Worm (Caenorhabditis elegans): ENCODE measurements around the gene M02G9.4.
A peak's percentile ranks its signal among the peaks of the same experiment; 100 is the strongest.

M02G9.4 gene

ce11 chrII:10302646-10303045 lies 14.5 kb upstream of the M02G9.4 start, which contains the start of gene clpp-1:
Gene clpp-1, minus strand, starts transcription at chrII:10302842.
- TF ChIP-seq nfyb-1 (GFP tag; IDR thresholded peaks at IDR 0.05) (peak; percentile 43; the same call in 1 of the 2 replicates), dox-1 (GFP tag; IDR thresholded peaks at IDR 0.05) (no peak), ceh-79 (tag; optimal IDR thresholded peaks at IDR 0.05) (no peak), snpc-3.4 (tag; optimal IDR thresholded peaks at IDR 0.05) (peak; percentile 5), hlh-26 (GFP tag; conservative IDR thresholded peaks at IDR 0.05) (no peak), nfya-2 (GFP tag; IDR thresholded peaks at IDR 0.05) (no peak), Y67H2A.10 (GFP tag; conservative IDR thresholded peaks at IDR 0.05) (no peak), F10E7.11 (tag; optimal IDR thresholded peaks at IDR 0.05) (peak; percentile 2), tlf-1 (GFP tag; optimal IDR thresholded peaks at IDR 0.05) (peak; percentile 31), F49E8.2 (tag; optimal IDR thresholded peaks at IDR 0.05; ENCODE audit: insufficient read depth) (no peak), lin-54 (GFP tag; optimal IDR thresholded peaks at IDR 0.05) (peak; percentile 17), Y53G8AR.9 (GFP tag; conservative IDR thresholded peaks at IDR 0.05) (peak; percentile 50; the same call in 1 of the 2 replicates), let-526 (GFP tag; IDR thresholded peaks at IDR 0.05) (no peak), B0261.1 (tag; optimal IDR thresholded peaks at IDR 0.05) (no peak), bed-1 (GFP tag; IDR thresholded peaks at IDR 0.05) (0 out of 2 replicates have a peak, but pooled peaks have one; percentile 7), gei-17 (GFP tag; optimal IDR thresholded peaks at IDR 0.05) (peak; percentile 12), atf-7 (tag; optimal IDR thresholded peaks at IDR 0.05) (peak; percentile 74), athp-1 (tag; optimal IDR thresholded peaks at IDR 0.05) (no peak), sea-2 (GFP tag; IDR thresholded peaks at IDR 0.05) (no peak), K11D2.4 (GFP tag; IDR thresholded peaks at IDR 0.05) (0 out of 2 replicates have a peak, but pooled peaks have one; percentile 14), bed-2 (GFP tag; IDR thresholded peaks at IDR 0.05) (no peak), B0336.3 (GFP tag; IDR thresholded peaks at IDR 0.05) (peak; percentile 23; the same call in 1 of the 2 replicates), lsy-27 (tag; optimal IDR thresholded peaks at IDR 0.05; ENCODE audit: borderline replicate concordance, insufficient read depth) (no peak), lsl-1 (GFP tag; optimal IDR thresholded peaks at IDR 0.05) (no peak), akir-1 (GFP tag; optimal IDR thresholded peaks at IDR 0.05) (no peak), ztf-3 (GFP tag; optimal IDR thresholded peaks at IDR 0.05) (no peak), ztf-22 (GFP tag; optimal IDR thresholded peaks at IDR 0.05) (no peak), mel-28 (tag; optimal IDR thresholded peaks at IDR 0.05; ENCODE audit: borderline replicate concordance) (peak; percentile 39), ama-1 (optimal IDR thresholded peaks at IDR 0.05) (peak; percentile 35), ama-1 (GFP tag; optimal IDR thresholded peaks at IDR 0.05) (no peak), zfh-2 (GFP tag; conservative IDR thresholded peaks at IDR 0.05) (no peak), nhr-27 (tag; optimal IDR thresholded peaks at IDR 0.05) (no peak)

DNA sequence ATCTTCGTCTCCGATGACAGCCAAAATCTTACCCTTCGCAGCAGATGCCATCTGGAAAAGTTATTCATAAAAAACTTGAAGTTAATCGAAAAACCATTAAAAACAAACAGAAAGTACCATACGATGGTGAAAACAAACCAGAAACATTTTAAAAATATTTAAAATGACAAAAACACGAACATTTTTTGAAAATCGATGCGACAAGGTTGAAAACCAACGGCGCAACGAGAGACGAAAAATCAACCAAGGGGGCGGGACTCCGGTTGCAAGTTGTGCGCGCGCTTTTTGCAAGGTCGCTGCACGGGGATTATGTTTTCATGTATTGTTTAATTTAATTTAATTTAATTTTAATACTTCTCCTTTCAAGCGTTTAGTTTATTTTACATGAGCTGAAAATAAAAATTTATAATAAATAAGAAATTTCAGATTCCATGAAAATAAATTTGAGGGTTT lies 13.4 kb upstream of the M02G9.4 start, which contains the start of gene vha-9:
Gene vha-9, minus strand, starts transcription at position 51 of the 453 bp plus-strand sequence.
- TF ChIP-seq Y53F4B.3 (GFP tag; IDR thresholded peaks at IDR 0.05) (no peak), ceh-100 (GFP tag; IDR thresholded peaks at IDR 0.05) (peak; percentile 70), ceh-27 (GFP tag; optimal IDR thresholded peaks at IDR 0.05) (peak; percentile 33), snpc-4 (GFP tag; optimal IDR thresholded peaks at IDR 0.05) (no peak), snpc-4 (tag; optimal IDR thresholded peaks at IDR 0.05) (peak in 1 of 4 experiments; percentile 37), nfyb-1 (GFP tag; IDR thresholded peaks at IDR 0.05) (peak; percentile 46; the same call in 1 of the 2 replicates), T07F8.4 (tag; optimal IDR thresholded peaks at IDR 0.05) (no peak), K11D2.4 (GFP tag; IDR thresholded peaks at IDR 0.05) (no peak), attf-5 (GFP tag; optimal IDR thresholded peaks at IDR 0.05) (peak; percentile 45), zim-3 (tag; optimal IDR thresholded peaks at IDR 0.05) (no peak), F23B12.7 (tag; optimal IDR thresholded peaks at IDR 0.05; ENCODE audit: insufficient read depth) (peak; percentile 69), rpc-1 (optimal IDR thresholded peaks at IDR 0.05) (peak; percentile 33), rpc-1 (tag; optimal IDR thresholded peaks at IDR 0.05) (no peak), ztf-25 (GFP tag; IDR thresholded peaks at IDR 0.05) (no peak), mcd-1 (GFP tag; IDR thresholded peaks at IDR 0.05) (peak; percentile 59), lin-54 (GFP tag; optimal IDR thresholded peaks at IDR 0.05) (peak; percentile 63), snpc-1.3 (tag; optimal IDR thresholded peaks at IDR 0.05; ENCODE audit: insufficient read depth) (peak; percentile 72), hmg-20 (GFP tag; IDR thresholded peaks at IDR 0.05) (no peak), lag-1 (GFP tag; IDR thresholded peaks at IDR 0.05) (no peak), cebp-2 (GFP tag; IDR thresholded peaks at IDR 0.05) (no peak), zfh-2 (GFP tag; conservative IDR thresholded peaks at IDR 0.05) (no peak; the same call in 1 of the 2 replicates)

Measured in whole organism, young adult.